Fruit fly (Drosophila melanogaster): ENCODE data around the gene CG10680.

- no peak for TF ChIP-seq CG14860 (GFP tag; IDR thresholded peaks at IDR 0.05; ENCODE audit: partially characterized antibody)
- TF ChIP-seq CG8924 (tag; optimal IDR thresholded peaks at IDR 0.05) = no peak
- no peak for TF ChIP-seq Ptx1 (GFP tag; IDR thresholded peaks at IDR 0.05)
- TF ChIP-seq CG4730 (GFP tag; IDR thresholded peaks at IDR 0.05) = no peak
- TF ChIP-seq CG17568 (GFP tag; optimal IDR thresholded peaks at IDR 0.05) = no peak
- TF ChIP-seq CG2129 (GFP tag; IDR thresholded peaks at IDR 0.05; ENCODE audit: partially characterized antibody) = no peak
- no peak for TF ChIP-seq al (GFP tag; IDR thresholded peaks at IDR 0.05)
These were observed 40.4 kb downstream of the CG10680 start for dm6 chr2L:20004341-20004740.

All from whole organism, embryonic.